Fruit fly (Drosophila melanogaster): Measurements from ENCODE around the gene CG13998.

Gene CG13998

dm6 chr2L:5972005-5972404, 15.4 kb upstream of the CG13998 start (continued):
- 0 out of 2 replicates have a peak, but pooled peaks have one; percentile 30 for TF ChIP-seq CG14667 (GFP tag; IDR thresholded peaks at IDR 0.05)
- TF ChIP-seq gfzf (GFP tag; optimal IDR thresholded peaks at IDR 0.05): no peak
- no peak for TF ChIP-seq Trl (optimal IDR thresholded peaks at IDR 0.05)
- TF ChIP-seq Trl (GFP tag; optimal IDR thresholded peaks at IDR 0.05): no peak
- TF ChIP-seq nerfin-2 (GFP tag; IDR thresholded peaks at IDR 0.05; ENCODE audit: partially characterized antibody): no peak
- peak; percentile 27 for TF ChIP-seq ATbp (GFP tag; optimal IDR thresholded peaks at IDR 0.05)
- no peak for TF ChIP-seq CG6654 (GFP tag; optimal IDR thresholded peaks at IDR 0.05)
- peak; percentile 21 for TF ChIP-seq CG12155 (GFP tag; optimal IDR thresholded peaks at IDR 0.05)
- TF ChIP-seq CG15073 (GFP tag; optimal IDR thresholded peaks at IDR 0.05): no peak
- no peak for TF ChIP-seq gro (GFP tag; optimal IDR thresholded peaks at IDR 0.05)
- TF ChIP-seq sug (tag; optimal IDR thresholded peaks at IDR 0.05): peak; percentile 17
- TF ChIP-seq Sox100B (GFP tag; optimal IDR thresholded peaks at IDR 0.05): no peak
- no peak for TF ChIP-seq vnd (GFP tag; IDR thresholded peaks at IDR 0.05; ENCODE audit: partially characterized antibody)
- peak; percentile 84 for TF ChIP-seq row (GFP tag; IDR thresholded peaks at IDR 0.05)
- TF ChIP-seq lmd (GFP tag; IDR thresholded peaks at IDR 0.05): peak; percentile 77
- 0 out of 2 replicates have a peak, but pooled peaks have one; percentile 34 for TF ChIP-seq cas (GFP tag; IDR thresholded peaks at IDR 0.05)
- TF ChIP-seq Spps (tag; optimal IDR thresholded peaks at IDR 0.05): no peak
- TF ChIP-seq CG3838 (GFP tag; optimal IDR thresholded peaks at IDR 0.05): no peak
- TF ChIP-seq ham (GFP tag; IDR thresholded peaks at IDR 0.05): no peak
- TF ChIP-seq HmgZ (tag; optimal IDR thresholded peaks at IDR 0.05): peak; percentile 17
- TF ChIP-seq tll (GFP tag; optimal IDR thresholded peaks at IDR 0.05): no peak
- no peak for TF ChIP-seq kay (GFP tag; optimal IDR thresholded peaks at IDR 0.05)
- TF ChIP-seq zf30C (GFP tag; optimal IDR thresholded peaks at IDR 0.05): no peak
- no peak for TF ChIP-seq ci (GFP tag; IDR thresholded peaks at IDR 0.05)
- TF ChIP-seq CG12769 (tag; optimal IDR thresholded peaks at IDR 0.05): peak; percentile 44
- TF ChIP-seq repo (GFP tag; optimal IDR thresholded peaks at IDR 0.05): no peak
- no peak for TF ChIP-seq Poxn (GFP tag; IDR thresholded peaks at IDR 0.05)
- no peak for TF ChIP-seq B-H1 (GFP tag; IDR thresholded peaks at IDR 0.05)
- peak; percentile 9 for TF ChIP-seq Mad (GFP tag; optimal IDR thresholded peaks at IDR 0.05)
- no peak for TF ChIP-seq CG17802 (tag; optimal IDR thresholded peaks at IDR 0.05)
- peak; percentile 67 for TF ChIP-seq sob (GFP tag; IDR thresholded peaks at IDR 0.05)
- peak; percentile 91 for TF ChIP-seq Med (GFP tag)
- TF ChIP-seq CG1603 (tag; optimal IDR thresholded peaks at IDR 0.05): peak; percentile 62
- peak; percentile 43 for TF ChIP-seq Blimp-1 (GFP tag; optimal IDR thresholded peaks at IDR 0.05)
- TF ChIP-seq Dip2 (GFP tag; IDR thresholded peaks at IDR 0.05): no peak
- no peak for TF ChIP-seq Vsx1 (GFP tag; optimal IDR thresholded peaks at IDR 0.05)
- TF ChIP-seq Hr3 (GFP tag; optimal IDR thresholded peaks at IDR 0.05): no peak
- TF ChIP-seq CG18476 (GFP tag; optimal IDR thresholded peaks at IDR 0.05): peak; percentile 12
- TF ChIP-seq CG42726 (GFP tag; IDR thresholded peaks at IDR 0.05; ENCODE audit: partially characterized antibody): no peak
- TF ChIP-seq dimm (GFP tag; IDR thresholded peaks at IDR 0.05): no peak
- TF ChIP-seq CG11696 (GFP tag; IDR thresholded peaks at IDR 0.05): peak; percentile 53; the same call in 1 of the 2 replicates
- no peak for TF ChIP-seq Sry-β (GFP tag; optimal IDR thresholded peaks at IDR 0.05)
- no peak for TF ChIP-seq crp (GFP tag; optimal IDR thresholded peaks at IDR 0.05)
- no peak for TF ChIP-seq CG4424 (GFP tag; optimal IDR thresholded peaks at IDR 0.05)
- TF ChIP-seq CG6683 (GFP tag; optimal IDR thresholded peaks at IDR 0.05): no peak
- peak; percentile 27 for TF ChIP-seq Abd-B (GFP tag; optimal IDR thresholded peaks at IDR 0.05)
- no peak for TF ChIP-seq pan (optimal IDR thresholded peaks at IDR 0.05)
- peak in 1 of 2 experiments; percentile 17 for TF ChIP-seq pan (GFP tag; optimal IDR thresholded peaks at IDR 0.05 in 1 of 2, IDR thresholded peaks at IDR 0.05 in 1 of 2)
- no peak for TF ChIP-seq Hr78 (GFP tag; optimal IDR thresholded peaks at IDR 0.05)
- no peak for TF ChIP-seq HmgD (GFP tag; optimal IDR thresholded peaks at IDR 0.05)
- no peak for TF ChIP-seq CG34376 (GFP tag; optimal IDR thresholded peaks at IDR 0.05)

All from whole organism, embryonic.